Worm (Caenorhabditis elegans) whole organism, L3 larva: ENCODE data around the gene F22H10.2.

ENCODE experiments used
- ZK546.5 ChIP-seq: sonication (generic microtip); optimal IDR thresholded peaks from 2 replicates; lab custom pipeline; 2017; ENCODE audit warnings: missing biosample characterization, missing genetic modification characterization
- ama-1 ChIP-seq: fragments of 150-350 bp; optimal IDR thresholded peaks from 2 replicates; lab custom pipeline; 2018
- egl-5 ChIP-seq: fragments of 150-350 bp; optimal IDR thresholded peaks from 2 replicates; lab custom pipeline; 2017; ENCODE audit warnings: missing biosample characterization, missing genetic modification reagents, missing genetic modification characterization, inconsistent platforms
- elt-1 ChIP-seq: fragments of 150-350 bp; optimal IDR thresholded peaks from 2 replicates; lab custom pipeline; 2014; ENCODE audit warnings: missing biosample characterization, missing genetic modification characterization
- fkh-10 ChIP-seq: sonication (generic microtip); optimal IDR thresholded peaks from 2 replicates; lab custom pipeline; 2017; ENCODE audit warnings: missing biosample characterization, missing genetic modification reagents, missing genetic modification characterization
- nhr-23 ChIP-seq: fragments of 150-350 bp; optimal IDR thresholded peaks from 2 replicates; lab custom pipeline; 2014; ENCODE audit warnings: missing biosample characterization, missing genetic modification reagents, missing genetic modification characterization
- nhr-237 ChIP-seq: fragments of 150-350 bp; optimal IDR thresholded peaks from 2 replicates; lab custom pipeline; 2014; ENCODE audit warnings: missing biosample characterization, missing genetic modification characterization
- nhr-43 ChIP-seq: sonication (generic microtip); optimal IDR thresholded peaks from 2 replicates; lab custom pipeline; 2016; ENCODE audit warnings: mild to moderate bottlenecking, missing genetic modification characterization, missing compliant biosample characterization; ENCODE audit not compliant: poor library complexity, severe bottlenecking
- nhr-67 ChIP-seq: fragments of 150-350 bp; optimal IDR thresholded peaks from 2 replicates; lab custom pipeline; 2014; ENCODE audit warnings: missing biosample characterization, missing genetic modification characterization
- skn-1 ChIP-seq: fragments of 150-350 bp; optimal IDR thresholded peaks from 2 replicates; lab custom pipeline; 2014; ENCODE audit warnings: missing biosample characterization, missing genetic modification characterization
- tbx-2 ChIP-seq: sonication (generic microtip); optimal IDR thresholded peaks from 2 replicates; lab custom pipeline; 2016; ENCODE audit warnings: mild to moderate bottlenecking, missing genetic modification characterization, missing compliant biosample characterization
- unc-39 ChIP-seq: sonication (generic microtip); optimal IDR thresholded peaks from 4 replicates; lab custom pipeline; 2017; ENCODE audit warnings: missing biosample characterization, missing genetic modification characterization
- zag-1 ChIP-seq: fragments of 150-350 bp; optimal IDR thresholded peaks from 2 replicates; lab custom pipeline; 2014; ENCODE audit warnings: missing biosample characterization, missing genetic modification characterization
- ztf-11 ChIP-seq: fragments of 150-350 bp; optimal IDR thresholded peaks from 2 replicates; lab custom pipeline; 2014; ENCODE audit warnings: missing biosample characterization, missing genetic modification characterization
- ztf-4 ChIP-seq: fragments of 150-350 bp; optimal IDR thresholded peaks from 2 replicates; lab custom pipeline; 2014; ENCODE audit warnings: missing biosample characterization, missing genetic modification characterization

Gene F22H10.2

ce11 chrX:16726879-16727278 lies 47.5 kb downstream of the F22H10.2 start (continued):
- TF ChIP-seq ZK546.5 (tag; lab: Kevin White, UChicago) (no peak), nhr-43 (tag; lab: Kevin White, UChicago) (peak; percentile 84), nhr-23 (tag; lab: Kevin White, UChicago) (peak; percentile 85), fkh-10 (GFP tag; lab: Kevin White, UChicago) (peak; percentile 46), unc-39 (tag; lab: Kevin White, UChicago) (no peak), tbx-2 (peak; percentile 87), ztf-4 (peak; percentile 11), zag-1 (tag; lab: Kevin White, UChicago) (peak; percentile 42), egl-5 (tag; lab: Kevin White, UChicago) (peak; percentile 81), elt-1 (peak; percentile 50), ztf-11 (tag; lab: Kevin White, UChicago) (no peak), nhr-67 (tag; lab: Kevin White, UChicago) (no peak), nhr-237 (tag; lab: Kevin White, UChicago) (no peak), ama-1 (lab: Kevin White, UChicago) (no peak)
- TF ChIP-seq, all 47 proteins: peak for 29

- no peak for TF ChIP-seq skn-1 (tag; lab: Kevin White, UChicago)
These were observed 49.9 kb downstream of the F22H10.2 start, which contains the start of gene hda-4 for ce11 chrX:16729259-16729658. hda-4 (plus strand) TSS chrX:16729559.
